Worm (Caenorhabditis elegans) whole organism, L4 larva: ENCODE data around the gene col-114.

Experiments
- ama-1 ChIP-seq: fragments of 150-350 bp; optimal IDR thresholded peaks from 2 replicates; lab custom pipeline; 2014; ENCODE audit warnings: inconsistent platforms, mixed read lengths
- ceh-62 ChIP-seq: sonication (generic microtip); optimal IDR thresholded peaks from 2 replicates; lab custom pipeline; 2017; ENCODE audit warnings: missing biosample characterization, missing genetic modification characterization
- ctbp-1 ChIP-seq: fragments of 200-800 bp; sonication (Bioruptor generic); IDR thresholded peaks from 2 replicates; pipeline ENCODE4 v1.3.6; 2022; ENCODE audit warnings: missing genetic modification reagents, missing genetic modification characterization, missing compliant biosample characterization
- fos-1 ChIP-seq: fragments of 150-350 bp; optimal IDR thresholded peaks from 2 replicates; lab custom pipeline; 2014; ENCODE audit warnings: missing biosample characterization, missing genetic modification characterization
- nhr-11 ChIP-seq: fragments of 150-350 bp; optimal IDR thresholded peaks from 2 replicates; lab custom pipeline; 2014; ENCODE audit warnings: missing biosample characterization, missing genetic modification characterization
- nhr-28 ChIP-seq: fragments of 150-350 bp; optimal IDR thresholded peaks from 2 replicates; lab custom pipeline; 2014; ENCODE audit warnings: missing biosample characterization, missing genetic modification characterization
- vab-7 ChIP-seq: fragments of 200-800 bp; sonication (Bioruptor generic); IDR thresholded peaks from 2 replicates; pipeline ENCODE4 v1.3.6; 2022; ENCODE audit warnings: missing genetic modification reagents, missing genetic modification characterization, missing compliant biosample characterization

DNA sequence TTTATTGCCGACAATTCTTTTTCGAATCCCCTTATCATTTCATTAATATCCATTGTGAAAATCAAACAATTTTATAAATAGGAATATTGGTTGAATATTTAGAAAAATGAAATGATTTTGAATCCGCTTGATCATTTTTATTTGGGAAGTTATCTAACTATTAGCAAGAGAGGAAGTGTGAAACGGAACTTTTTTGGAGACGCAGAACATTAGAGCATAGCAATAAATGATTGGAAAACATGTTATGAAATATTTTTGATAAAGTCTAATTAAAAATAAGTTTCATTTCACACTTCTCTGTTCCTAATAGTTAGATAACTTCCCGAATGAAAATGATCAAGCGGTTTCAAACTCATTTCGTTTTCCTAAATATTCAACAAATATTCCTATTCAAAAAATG, 41.0 kb upstream of the col-114 start, which contains the start of gene F42C5.3:
- TF ChIP-seq nhr-11 (no peak), fos-1 (tag; lab: Kevin White, UChicago) (no peak), nhr-28 (tag; lab: Kevin White, UChicago) (no peak), ceh-62 (tag; lab: Kevin White, UChicago) (no peak), ctbp-1 (no peak), ama-1 (lab: Kevin White, UChicago) (no peak), vab-7 (GFP tag; lab: Robert Waterston, UW) (no peak)
